Fruit fly (Drosophila melanogaster) whole organism, embryonic: Measurements from ENCODE around the gene Dok.
A peak's percentile ranks its signal among the peaks of the same experiment; 100 is the strongest.

Experiments
- Bteb2 ChIP-seq: fragments of 200-800 bp; sonication (Bioruptor generic); optimal IDR thresholded peaks from 2 replicates; lab custom pipeline; 2016; ENCODE audit warnings: missing biosample characterization, missing genetic modification characterization
- C15 ChIP-seq: fragments of 200-800 bp; sonication (Bioruptor generic); IDR thresholded peaks from 3 replicates; pipeline ENCODE4 v1.3.6; 2022; ENCODE audit warnings: missing biosample characterization, missing genetic modification characterization
- CG10209 ChIP-seq: fragments of 200-800 bp; sonication (Bioruptor generic); optimal IDR thresholded peaks from 3 replicates; lab custom pipeline; 2017; ENCODE audit warnings: missing biosample characterization, mild to moderate bottlenecking, missing genetic modification characterization, missing genetic modification reagents
- CG10366 ChIP-seq: fragments of 200-800 bp; sonication (Bioruptor generic); IDR thresholded peaks from 2 replicates; pipeline ENCODE4 v1.3.6; 2022; ENCODE audit warnings: missing biosample characterization, missing genetic modification characterization
- CG11093 ChIP-seq: fragments of 200-800 bp; sonication (Bioruptor generic); IDR thresholded peaks from 3 replicates; pipeline ENCODE4 v1.3.6; 2022; ENCODE audit warnings: missing biosample characterization, missing genetic modification characterization
- CG11456 ChIP-seq: fragments of 200-800 bp; sonication (Bioruptor generic); IDR thresholded peaks from 3 replicates; pipeline ENCODE4 v1.3.6; 2022; ENCODE audit warnings: missing biosample characterization, missing genetic modification characterization
- CG11723 ChIP-seq: fragments of 200-800 bp; sonication (Bioruptor generic); optimal IDR thresholded peaks from 2 replicates; lab custom pipeline; 2017; ENCODE audit warnings: missing biosample characterization, mild to moderate bottlenecking, missing genetic modification characterization
- CG12769 ChIP-seq: fragments of 200-800 bp; sonication (Bioruptor generic); optimal IDR thresholded peaks from 2 replicates; lab custom pipeline; 2019; ENCODE audit warnings: missing biosample characterization, mild to moderate bottlenecking, missing genetic modification characterization, moderate library complexity
- CG16813 ChIP-seq: fragments of 200-800 bp; sonication (Bioruptor generic); IDR thresholded peaks from 3 replicates; pipeline ENCODE4 v1.3.6; 2022; ENCODE audit warnings: missing biosample characterization, missing genetic modification characterization; ENCODE audit not compliant: partially characterized antibody
- CG18011 ChIP-seq: fragments of 200-800 bp; sonication (Bioruptor generic); optimal IDR thresholded peaks from 2 replicates; lab custom pipeline; 2017; ENCODE audit warnings: missing biosample characterization, missing genetic modification characterization, mild to moderate bottlenecking, moderate library complexity, missing genotype
- CG18599 ChIP-seq: fragments of 200-800 bp; sonication (Bioruptor generic); optimal IDR thresholded peaks from 3 replicates; lab custom pipeline; 2017; ENCODE audit warnings: missing biosample characterization, missing genetic modification characterization, mild to moderate bottlenecking, moderate library complexity, missing genetic modification reagents
- CG2120 ChIP-seq: fragments of 200-800 bp; sonication (Bioruptor generic); optimal IDR thresholded peaks from 3 replicates; lab custom pipeline; 2016; ENCODE audit warnings: missing biosample characterization, missing genetic modification characterization
- CG30020 ChIP-seq: fragments of 200-800 bp; optimal IDR thresholded peaks from 2 replicates; lab custom pipeline; 2019; ENCODE audit warnings: missing biosample characterization, mild to moderate bottlenecking, missing genetic modification characterization, moderate library complexity
- CG31388 ChIP-seq: fragments of 200-800 bp; sonication (Bioruptor generic); optimal IDR thresholded peaks from 2 replicates; lab custom pipeline; 2016; ENCODE audit warnings: missing biosample characterization, missing genetic modification characterization
- CG31441 ChIP-seq: fragments of 200-800 bp; sonication (Bioruptor generic); IDR thresholded peaks from 2 replicates; pipeline ENCODE4 v1.3.6; 2022; ENCODE audit warnings: missing biosample characterization, missing genetic modification characterization
- CG4617 ChIP-seq: fragments of 200-800 bp; sonication (Bioruptor generic); optimal IDR thresholded peaks from 3 replicates; lab custom pipeline; 2016; ENCODE audit warnings: missing biosample characterization, missing genetic modification characterization, borderline replicate concordance
- CG5245 ChIP-seq: fragments of 200-800 bp; sonication (Bioruptor generic); optimal IDR thresholded peaks from 3 replicates; lab custom pipeline; 2016; ENCODE audit warnings: missing biosample characterization, missing genetic modification characterization
- CG5953 ChIP-seq: fragments of 200-800 bp; sonication (Bioruptor generic); IDR thresholded peaks from 2 replicates; pipeline ENCODE4 v1.3.6; 2022; ENCODE audit warnings: missing biosample characterization, missing genetic modification characterization
- CG6254 ChIP-seq: fragments of 200-800 bp; sonication (Bioruptor generic); optimal IDR thresholded peaks from 3 replicates; lab custom pipeline; 2017; ENCODE audit warnings: mild to moderate bottlenecking, missing biosample characterization, missing genetic modification reagents, missing genetic modification characterization
- CG7839 ChIP-seq: fragments of 200-800 bp; sonication (Bioruptor generic); optimal IDR thresholded peaks from 3 replicates; lab custom pipeline; 2018; ENCODE audit warnings: missing biosample characterization, mild to moderate bottlenecking, missing genetic modification characterization, moderate library complexity
- CG7928 ChIP-seq: fragments of 200-800 bp; sonication (Bioruptor generic); optimal IDR thresholded peaks from 2 replicates; lab custom pipeline; 2017; ENCODE audit warnings: missing biosample characterization, mild to moderate bottlenecking, missing genetic modification characterization
- CTCF ChIP-seq: fragments of 200-800 bp; sonication (Bioruptor generic); optimal IDR thresholded peaks from 2 replicates; lab custom pipeline; 2017; ENCODE audit warnings: missing biosample characterization, mild to moderate bottlenecking, missing genetic modification characterization, moderate library complexity
- D ChIP-seq, 2 experiments: fragments of 200-800 bp in 1 of 2; fragments of >200 bp in 1 of 2; sonication (Bioruptor generic) in 1 of 2; optimal IDR thresholded peaks; 2 replicates in 1 of 2; 3 replicates in 1 of 2; lab custom pipeline; 2017; ENCODE audit warnings: mild to moderate bottlenecking in 1 of 2, missing biosample characterization in 1 of 2, missing genetic modification characterization in 1 of 2, missing genetic modification reagents in 1 of 2
- D19A ChIP-seq: fragments of 200-800 bp; optimal IDR thresholded peaks from 3 replicates; lab custom pipeline; 2019; ENCODE audit warnings: missing biosample characterization, mild to moderate bottlenecking, missing genetic modification characterization, moderate library complexity
- Hand ChIP-seq: fragments of 200-800 bp; sonication (Bioruptor generic); optimal IDR thresholded peaks from 2 replicates; lab custom pipeline; 2017; ENCODE audit warnings: mild to moderate bottlenecking, missing biosample characterization, missing genetic modification reagents, missing genetic modification characterization
- Hey ChIP-seq: fragments of 200-800 bp; sonication (Bioruptor generic); optimal IDR thresholded peaks from 3 replicates; lab custom pipeline; 2018; ENCODE audit warnings: missing biosample characterization, mild to moderate bottlenecking, missing genetic modification characterization
- Hr3 ChIP-seq: fragments of 200-800 bp; sonication (Bioruptor generic); optimal IDR thresholded peaks from 3 replicates; lab custom pipeline; 2016; ENCODE audit warnings: missing biosample characterization, missing genetic modification characterization
- MESR4 ChIP-seq: fragments of 200-800 bp; sonication (Bioruptor generic); optimal IDR thresholded peaks from 2 replicates; lab custom pipeline; 2018; ENCODE audit warnings: missing biosample characterization, mild to moderate bottlenecking, missing genetic modification characterization, moderate library complexity
- Meics ChIP-seq: fragments of 200-800 bp; sonication (Bioruptor generic); optimal IDR thresholded peaks from 2 replicates; lab custom pipeline; 2017; ENCODE audit warnings: missing biosample characterization, mild to moderate bottlenecking, missing genetic modification characterization
- Myb ChIP-seq: fragments of 200-800 bp; sonication (Bioruptor generic); optimal IDR thresholded peaks from 2 replicates; lab custom pipeline; 2016; ENCODE audit warnings: missing biosample characterization, missing genetic modification characterization
- Neu2 ChIP-seq: fragments of 200-800 bp; sonication (Bioruptor generic); optimal IDR thresholded peaks from 3 replicates; lab custom pipeline; 2016; ENCODE audit warnings: missing biosample characterization, missing genetic modification characterization, borderline replicate concordance
- Side ChIP-seq: fragments of 200-800 bp; sonication (Bioruptor generic); optimal IDR thresholded peaks from 2 replicates; lab custom pipeline; 2016; ENCODE audit warnings: missing biosample characterization, missing genetic modification characterization
- Sry-β ChIP-seq: fragments of 200-800 bp; sonication (Bioruptor generic); optimal IDR thresholded peaks from 2 replicates; lab custom pipeline; 2018; ENCODE audit warnings: missing biosample characterization, mild to moderate bottlenecking, missing genetic modification characterization, moderate library complexity
- amos ChIP-seq: fragments of 200-800 bp; sonication (Bioruptor generic); IDR thresholded peaks from 2 replicates; pipeline ENCODE4 v1.3.6; 2022; ENCODE audit warnings: missing biosample characterization, missing genetic modification characterization; ENCODE audit not compliant: partially characterized antibody
- cg ChIP-seq: fragments of 200-800 bp; sonication (Bioruptor generic); optimal IDR thresholded peaks from 3 replicates; lab custom pipeline; 2019; ENCODE audit warnings: missing biosample characterization, mild to moderate bottlenecking, missing genetic modification characterization, moderate library complexity
- chinmo ChIP-seq: fragments of 200-800 bp; sonication (Bioruptor generic); IDR thresholded peaks from 4 replicates; pipeline ENCODE4 v1.3.6; 2022; ENCODE audit warnings: missing biosample characterization, missing genetic modification characterization; ENCODE audit not compliant: partially characterized antibody
- chm ChIP-seq: fragments of 200-800 bp; sonication (Bioruptor generic); IDR thresholded peaks from 2 replicates; pipeline ENCODE4 v1.3.6; 2022; ENCODE audit warnings: missing biosample characterization, missing genetic modification characterization
- dimm ChIP-seq: fragments of 200-800 bp; sonication (Bioruptor generic); IDR thresholded peaks from 2 replicates; pipeline ENCODE4 v1.3.6; 2022; ENCODE audit warnings: missing biosample characterization, missing genetic modification characterization
- ewg ChIP-seq: fragments of 200-800 bp; sonication (Bioruptor generic); optimal IDR thresholded peaks from 3 replicates; lab custom pipeline; 2017; ENCODE audit warnings: mild to moderate bottlenecking, missing biosample characterization, missing genetic modification reagents, missing genetic modification characterization
- fd3F ChIP-seq: fragments of 200-800 bp; sonication (Bioruptor generic); optimal IDR thresholded peaks from 2 replicates; lab custom pipeline; 2018; ENCODE audit warnings: missing biosample characterization, mild to moderate bottlenecking, missing genetic modification characterization, moderate library complexity
- grau ChIP-seq: fragments of 200-800 bp; optimal IDR thresholded peaks from 3 replicates; lab custom pipeline; 2019; ENCODE audit warnings: missing biosample characterization, mild to moderate bottlenecking, missing genetic modification characterization, moderate library complexity
- grn ChIP-seq: fragments of 200-800 bp; sonication (Bioruptor generic); optimal IDR thresholded peaks from 3 replicates; lab custom pipeline; 2017; ENCODE audit warnings: missing biosample characterization, missing genetic modification characterization
- oc ChIP-seq: fragments of 200-800 bp; sonication (Bioruptor generic); optimal IDR thresholded peaks from 2 replicates; lab custom pipeline; 2018; ENCODE audit warnings: missing biosample characterization, mild to moderate bottlenecking, missing genetic modification characterization, moderate library complexity
- peb ChIP-seq: fragments of 200-800 bp; sonication (Bioruptor generic); IDR thresholded peaks from 2 replicates; pipeline ENCODE4 v1.3.6; 2022; ENCODE audit warnings: missing biosample characterization, missing genetic modification characterization
- run ChIP-seq: fragments of 200-800 bp; sonication (Bioruptor generic); optimal IDR thresholded peaks from 3 replicates; lab custom pipeline; 2018; ENCODE audit warnings: missing biosample characterization, mild to moderate bottlenecking, missing genetic modification characterization
- sens-2 ChIP-seq: fragments of 200-800 bp; sonication (Bioruptor generic); IDR thresholded peaks from 2 replicates; pipeline ENCODE4 v1.3.6; 2022; ENCODE audit warnings: missing biosample characterization, missing genetic modification characterization
- sob ChIP-seq: fragments of 200-800 bp; sonication (Bioruptor generic); IDR thresholded peaks from 2 replicates; pipeline ENCODE4 v1.3.6; 2022; ENCODE audit warnings: missing biosample characterization, missing genetic modification characterization
- tgo ChIP-seq: fragments of 200-800 bp; sonication (Bioruptor generic); IDR thresholded peaks from 3 replicates; pipeline ENCODE4 v1.3.6; 2022; ENCODE audit warnings: missing biosample characterization, missing genetic modification characterization
- tx ChIP-seq: fragments of 200-800 bp; sonication (Bioruptor generic); optimal IDR thresholded peaks from 2 replicates; lab custom pipeline; 2016; ENCODE audit warnings: missing biosample characterization, missing genetic modification characterization
- zfh2 ChIP-seq: fragments of 200-800 bp; sonication (Bioruptor generic); optimal IDR thresholded peaks from 2 replicates; lab custom pipeline; 2016; ENCODE audit warnings: missing biosample characterization, missing genetic modification characterization

The Dok gene

dm6 chrX:7303848-7304427, 20.1 kb upstream of the Dok start (continued):
- no peak for TF ChIP-seq CG30020
- no peak for TF ChIP-seq D (optimal IDR thresholded peaks at IDR 0.05; lab: Kevin White, UChicago)
- no peak for TF ChIP-seq D (GFP tag; optimal IDR thresholded peaks at IDR 0.05; lab: Kevin White, UChicago)
- peak; percentile 47 for TF ChIP-seq cg (GFP tag; lab: Kevin White, UChicago)
- TF ChIP-seq CG18011 (GFP tag; lab: Kevin White, UChicago) = no peak
- no peak for TF ChIP-seq dimm (GFP tag; lab: Robert Waterston, UW)
- no peak for TF ChIP-seq zfh2 (GFP tag; lab: Kevin White, UChicago)
- TF ChIP-seq CG7839 (tag; lab: Kevin White, UChicago) = no peak
- TF ChIP-seq CTCF (GFP tag; lab: Kevin White, UChicago) = no peak
- no peak for TF ChIP-seq CG4617 (GFP tag; lab: Kevin White, UChicago)
- TF ChIP-seq Hand = no peak
- TF ChIP-seq CG11093 (GFP tag; lab: Robert Waterston, UW) = no peak
- no peak for TF ChIP-seq CG11723
- no peak for TF ChIP-seq tx (GFP tag; lab: Kevin White, UChicago)
- TF ChIP-seq peb (GFP tag; lab: Robert Waterston, UW) = no peak
- 0 out of 4 replicates have a peak, but pooled peaks have one; percentile 19 for TF ChIP-seq chinmo (GFP tag; lab: Robert Waterston, UW)
- TF ChIP-seq Bteb2 (GFP tag; lab: Kevin White, UChicago) = no peak
- TF ChIP-seq Neu2 (GFP tag; lab: Kevin White, UChicago) = no peak
- TF ChIP-seq grau = no peak
- TF ChIP-seq CG18599 = no peak
- TF ChIP-seq CG11456 (GFP tag; lab: Robert Waterston, UW) = no peak
- TF ChIP-seq CG31388 (GFP tag; lab: Kevin White, UChicago) = no peak
- no peak for TF ChIP-seq chm (GFP tag; lab: Robert Waterston, UW)
- TF ChIP-seq Hey (tag; lab: Kevin White, UChicago) = no peak
- TF ChIP-seq CG12769 (tag; lab: Kevin White, UChicago) = no peak
- peak; percentile 57 for TF ChIP-seq grn
- TF ChIP-seq CG2120 (GFP tag; lab: Kevin White, UChicago) = no peak
- TF ChIP-seq CG5245 (GFP tag; lab: Kevin White, UChicago) = no peak
- TF ChIP-seq fd3F (GFP tag; lab: Kevin White, UChicago) = no peak
- TF ChIP-seq Myb = no peak
- no peak for TF ChIP-seq Sry-β (GFP tag; lab: Kevin White, UChicago)
- peak; percentile 0 for TF ChIP-seq CG10209
- no peak for TF ChIP-seq D19A (tag; lab: Kevin White, UChicago)
- TF ChIP-seq CG5953 (GFP tag; lab: Robert Waterston, UW) = no peak
- no peak for TF ChIP-seq tgo (GFP tag; lab: Robert Waterston, UW)
- TF ChIP-seq MESR4 (GFP tag; lab: Kevin White, UChicago) = no peak
- no peak for TF ChIP-seq C15 (GFP tag; lab: Robert Waterston, UW)
- no peak for TF ChIP-seq run (tag; lab: Kevin White, UChicago)
- no peak for TF ChIP-seq CG31441 (GFP tag; lab: Robert Waterston, UW)
- TF ChIP-seq Meics (GFP tag; lab: Kevin White, UChicago) = no peak
- no peak for TF ChIP-seq sob (GFP tag; lab: Robert Waterston, UW)
- no peak for TF ChIP-seq ewg (GFP tag; lab: Kevin White, UChicago)
- no peak for TF ChIP-seq CG6254 (GFP tag; lab: Kevin White, UChicago)
- TF ChIP-seq Hr3 (GFP tag; lab: Kevin White, UChicago) = no peak
- no peak for TF ChIP-seq CG16813 (GFP tag; lab: Robert Waterston, UW)
- no peak for TF ChIP-seq CG7928 (GFP tag; lab: Kevin White, UChicago)
- TF ChIP-seq Side (GFP tag; lab: Kevin White, UChicago) = no peak
- TF ChIP-seq amos = no peak
- TF ChIP-seq oc = no peak
- TF ChIP-seq sens-2 = no peak
- no peak for TF ChIP-seq CG10366
